Worm (Caenorhabditis elegans): ENCODE measurements around the gene cysl-2.

DNA sequence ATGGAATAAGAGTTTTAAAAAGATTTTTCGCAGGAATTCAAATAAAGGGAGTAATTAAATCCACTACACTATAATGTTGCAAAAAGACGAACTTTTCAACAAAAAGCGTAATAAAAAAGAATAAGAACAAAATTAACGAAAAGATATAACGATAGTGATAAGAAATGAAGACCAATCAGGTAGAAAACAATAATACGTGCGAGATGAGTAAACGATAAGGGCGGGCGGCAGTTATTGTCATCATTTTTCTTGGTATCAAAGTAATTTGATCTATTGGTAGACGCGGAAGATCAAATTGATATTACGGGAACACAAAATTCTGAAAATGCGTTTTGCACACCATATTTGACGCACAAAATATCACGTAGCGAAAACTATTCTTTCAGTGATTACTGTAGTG is 213 bp upstream of the cysl-2 start:
- TF ChIP-seq sem-4 (tag; optimal IDR thresholded peaks at IDR 0.05) (no peak), crh-2 (tag; optimal IDR thresholded peaks at IDR 0.05) (no peak), unc-39 (tag; optimal IDR thresholded peaks at IDR 0.05) (no peak), C34F6.9 (tag; optimal IDR thresholded peaks at IDR 0.05) (no peak), mab-5 (tag; optimal IDR thresholded peaks at IDR 0.05) (no peak), zag-1 (tag; optimal IDR thresholded peaks at IDR 0.05) (no peak), lin-39 (tag; optimal IDR thresholded peaks at IDR 0.05) (no peak), ztf-1 (GFP tag; conservative IDR thresholded peaks at IDR 0.05) (no peak), ztf-4 (tag; optimal IDR thresholded peaks at IDR 0.05) (no peak), lin-11 (tag; optimal IDR thresholded peaks at IDR 0.05) (no peak), fos-1 (tag; optimal IDR thresholded peaks at IDR 0.05) (peak; percentile 55)

All from whole organism, L2 larva.